Worm (Caenorhabditis elegans): ENCODE measurements around the gene srw-19.

- no peak for TF ChIP-seq nhr-237 (tag; optimal IDR thresholded peaks at IDR 0.05)
- no peak for TF ChIP-seq ceh-82 (tag; optimal IDR thresholded peaks at IDR 0.05)
- TF ChIP-seq ztf-11 (tag; optimal IDR thresholded peaks at IDR 0.05), result no peak
- no peak for TF ChIP-seq pha-4 (tag; optimal IDR thresholded peaks at IDR 0.05)
- no peak for TF ChIP-seq unc-62 (GFP tag; optimal IDR thresholded peaks at IDR 0.05)
- TF ChIP-seq ZK546.5 (tag; optimal IDR thresholded peaks at IDR 0.05), result no peak
- TF ChIP-seq ztf-4 (tag; optimal IDR thresholded peaks at IDR 0.05), result no peak
- TF ChIP-seq nhr-11 (tag; optimal IDR thresholded peaks at IDR 0.05), result no peak
- no peak for TF ChIP-seq tbx-2 (tag; optimal IDR thresholded peaks at IDR 0.05)
- TF ChIP-seq jun-1 (tag; optimal IDR thresholded peaks at IDR 0.05), result no peak
- TF ChIP-seq R02D3.7 (tag; optimal IDR thresholded peaks at IDR 0.05), result no peak
- no peak for TF ChIP-seq skn-1 (tag; optimal IDR thresholded peaks at IDR 0.05)
- no peak for TF ChIP-seq aly-2 (tag; optimal IDR thresholded peaks at IDR 0.05)
- no peak for TF ChIP-seq nhr-28 (tag; optimal IDR thresholded peaks at IDR 0.05)
These were observed 27.6 kb downstream of the srw-19 start, which contains the start of gene srbc-75 for ce11 chrV:15253529-15253928.
